Fruit fly (Drosophila melanogaster) whole organism, prepupa: Measurements from ENCODE around the gene CG34290.

Source experiments
- Blimp-1 ChIP-seq: fragments of 200-800 bp; sonication (Bioruptor generic); optimal IDR thresholded peaks from 3 replicates; lab custom pipeline; 2017; ENCODE audit warnings: missing biosample characterization, missing genetic modification characterization, mild to moderate bottlenecking, moderate library complexity, missing genetic modification reagents
- CG10631 ChIP-seq: fragments of 200-800 bp; sonication (Bioruptor generic); optimal IDR thresholded peaks from 2 replicates; lab custom pipeline; 2016; ENCODE audit warnings: missing biosample characterization, missing genetic modification characterization
- CG11762 ChIP-seq: fragments of 200-800 bp; sonication (Bioruptor generic); optimal IDR thresholded peaks from 3 replicates; lab custom pipeline; 2016; ENCODE audit warnings: missing biosample characterization, missing genetic modification characterization; ENCODE audit not compliant: insufficient read depth
- CG11902 ChIP-seq: fragments of 200-800 bp; sonication (Bioruptor generic); optimal IDR thresholded peaks from 3 replicates; lab custom pipeline; 2016; ENCODE audit warnings: missing biosample characterization, missing genetic modification characterization
- CG15336 ChIP-seq: fragments of 200-800 bp; sonication (Bioruptor generic); IDR thresholded peaks from 2 replicates; pipeline ENCODE4 v1.3.6; 2022; ENCODE audit warnings: missing biosample characterization, missing genetic modification characterization
- CG1621 ChIP-seq: fragments of 200-800 bp; sonication (Bioruptor generic); optimal IDR thresholded peaks from 3 replicates; lab custom pipeline; 2018; ENCODE audit warnings: missing biosample characterization, mild to moderate bottlenecking, missing genetic modification characterization
- CG16779 ChIP-seq: fragments of 200-800 bp; sonication (Bioruptor generic); optimal IDR thresholded peaks from 3 replicates; lab custom pipeline; 2017; ENCODE audit warnings: missing biosample characterization, mild to moderate bottlenecking, missing genetic modification characterization
- CG3032 ChIP-seq: fragments of 200-800 bp; optimal IDR thresholded peaks from 2 replicates; lab custom pipeline; 2019; ENCODE audit warnings: missing biosample characterization, mild to moderate bottlenecking, missing genetic modification characterization, moderate library complexity
- CG31627 ChIP-seq: fragments of 200-800 bp; sonication (Bioruptor generic); optimal IDR thresholded peaks from 3 replicates; lab custom pipeline; 2016; ENCODE audit warnings: missing biosample characterization, missing genetic modification characterization
- CG32006 ChIP-seq: fragments of 200-800 bp; sonication (Bioruptor generic); optimal IDR thresholded peaks from 3 replicates; lab custom pipeline; 2017; ENCODE audit warnings: missing biosample characterization, mild to moderate bottlenecking, missing genetic modification characterization
- CG34406 ChIP-seq: fragments of 200-800 bp; sonication (Bioruptor generic); optimal IDR thresholded peaks from 3 replicates; lab custom pipeline; 2016; ENCODE audit warnings: missing biosample characterization, missing genetic modification characterization
- CG4318 ChIP-seq: fragments of 200-800 bp; sonication (Bioruptor generic); optimal IDR thresholded peaks from 3 replicates; lab custom pipeline; 2017; ENCODE audit warnings: missing biosample characterization, mild to moderate bottlenecking, missing genetic modification characterization
- CG6163 ChIP-seq: fragments of 200-800 bp; sonication (Bioruptor generic); IDR thresholded peaks from 3 replicates; pipeline ENCODE4 v1.3.6; 2022; ENCODE audit warnings: missing biosample characterization, missing genetic modification characterization
- CG6792 ChIP-seq: fragments of 200-800 bp; sonication (Bioruptor generic); optimal IDR thresholded peaks from 3 replicates; lab custom pipeline; 2016; ENCODE audit warnings: missing biosample characterization, missing genetic modification characterization
- CG6808 ChIP-seq: fragments of 200-800 bp; sonication (Bioruptor generic); optimal IDR thresholded peaks from 3 replicates; lab custom pipeline; 2017; ENCODE audit warnings: missing biosample characterization, missing genetic modification characterization, mild to moderate bottlenecking, moderate library complexity, missing genetic modification reagents
- CG6854 ChIP-seq: fragments of 200-800 bp; sonication (Bioruptor generic); optimal IDR thresholded peaks from 2 replicates; lab custom pipeline; 2017; ENCODE audit warnings: missing biosample characterization, mild to moderate bottlenecking, missing genetic modification characterization
- CG7368 ChIP-seq: fragments of 200-800 bp; sonication (Bioruptor generic); optimal IDR thresholded peaks from 3 replicates; lab custom pipeline; 2016; ENCODE audit warnings: missing biosample characterization, missing genetic modification characterization
- CG8119 ChIP-seq: fragments of 200-800 bp; sonication (Bioruptor generic); IDR thresholded peaks from 3 replicates; pipeline ENCODE4 v1.3.6; 2022; ENCODE audit warnings: missing biosample characterization, missing genetic modification characterization
- CG8319 ChIP-seq: fragments of 200-800 bp; sonication (Bioruptor generic); optimal IDR thresholded peaks from 3 replicates; lab custom pipeline; 2016; ENCODE audit warnings: missing biosample characterization, missing genetic modification characterization
- CG8632 ChIP-seq: fragments of 200-800 bp; sonication (Bioruptor generic); optimal IDR thresholded peaks from 3 replicates; lab custom pipeline; 2016; ENCODE audit warnings: missing biosample characterization, missing genetic modification characterization
- CG9139 ChIP-seq: fragments of 200-800 bp; sonication (Bioruptor generic); optimal IDR thresholded peaks from 3 replicates; lab custom pipeline; 2017; ENCODE audit warnings: missing biosample characterization, mild to moderate bottlenecking, missing genetic modification characterization
- Eip75B ChIP-seq: fragments of 200-800 bp; sonication (Bioruptor generic); optimal IDR thresholded peaks from 3 replicates; lab custom pipeline; 2016; ENCODE audit warnings: missing biosample characterization, missing genetic modification characterization
- Eip78C ChIP-seq: fragments of 200-800 bp; sonication (Bioruptor generic); peaks from one replicate; lab custom pipeline; 2016; ENCODE audit warnings: missing biosample characterization, missing genetic modification characterization
- Eip93F ChIP-seq: fragments of 200-800 bp; sonication (Bioruptor generic); optimal IDR thresholded peaks from 2 replicates; lab custom pipeline; 2016; ENCODE audit warnings: missing biosample characterization, mild to moderate bottlenecking, missing genetic modification characterization
- Ets21C ChIP-seq: fragments of 200-800 bp; sonication (Bioruptor generic); optimal IDR thresholded peaks from 3 replicates; lab custom pipeline; 2016; ENCODE audit warnings: missing biosample characterization, missing genetic modification characterization
- Ets96B ChIP-seq: fragments of 200-800 bp; optimal IDR thresholded peaks from 2 replicates; lab custom pipeline; 2019; ENCODE audit warnings: missing biosample characterization, mild to moderate bottlenecking, missing genetic modification characterization, moderate library complexity
- Gug ChIP-seq: fragments of 200-800 bp; sonication (Bioruptor generic); IDR thresholded peaks from 2 replicates; pipeline ENCODE4 v1.3.6; 2022; ENCODE audit warnings: missing biosample characterization, missing genetic modification characterization
- Hr38 ChIP-seq: sonication (Bioruptor generic); optimal IDR thresholded peaks from 2 replicates; lab custom pipeline; 2016; ENCODE audit warnings: missing biosample characterization, missing genetic modification characterization
- Hr4 ChIP-seq: fragments of 200-800 bp; sonication (Bioruptor generic); optimal IDR thresholded peaks from 3 replicates; lab custom pipeline; 2016; ENCODE audit warnings: missing biosample characterization, missing genetic modification characterization
- Lpt ChIP-seq: fragments of 200-800 bp; sonication (Bioruptor generic); optimal IDR thresholded peaks from 3 replicates; lab custom pipeline; 2016; ENCODE audit warnings: missing biosample characterization, missing genetic modification characterization
- Met ChIP-seq: fragments of 200-800 bp; sonication (Bioruptor generic); optimal IDR thresholded peaks from 3 replicates; lab custom pipeline; 2016; ENCODE audit warnings: missing biosample characterization, missing genetic modification characterization
- OdsH ChIP-seq: fragments of 200-800 bp; sonication (Bioruptor generic); optimal IDR thresholded peaks from 3 replicates; lab custom pipeline; 2016; ENCODE audit warnings: missing biosample characterization, missing genetic modification characterization
- Sox14 ChIP-seq: fragments of 200-800 bp; sonication (Bioruptor generic); optimal IDR thresholded peaks from 3 replicates; lab custom pipeline; 2016; ENCODE audit warnings: missing biosample characterization, missing genetic modification characterization
- Sox15 ChIP-seq: fragments of 200-800 bp; sonication (Bioruptor generic); optimal IDR thresholded peaks from 3 replicates; lab custom pipeline; 2016; ENCODE audit warnings: missing biosample characterization, missing genetic modification characterization
- achi ChIP-seq: fragments of 200-800 bp; sonication (Bioruptor generic); optimal IDR thresholded peaks from 3 replicates; lab custom pipeline; 2016; ENCODE audit warnings: missing biosample characterization, missing genetic modification characterization
- acj6 ChIP-seq: fragments of 200-800 bp; sonication (Bioruptor generic); optimal IDR thresholded peaks from 3 replicates; lab custom pipeline; 2016; ENCODE audit warnings: missing biosample characterization, missing genetic modification characterization
- cyc ChIP-seq: fragments of 200-800 bp; sonication (Bioruptor generic); optimal IDR thresholded peaks from 3 replicates; lab custom pipeline; 2016; ENCODE audit warnings: missing biosample characterization, missing genetic modification characterization
- dac ChIP-seq: fragments of 200-800 bp; sonication (Bioruptor generic); optimal IDR thresholded peaks from 2 replicates; lab custom pipeline; 2017; ENCODE audit warnings: missing biosample characterization, mild to moderate bottlenecking, missing genetic modification characterization
- dsx ChIP-seq: fragments of 200-800 bp; optimal IDR thresholded peaks from 3 replicates; lab custom pipeline; 2019; ENCODE audit warnings: missing biosample characterization, mild to moderate bottlenecking, missing genetic modification characterization, moderate library complexity; ENCODE audit not compliant: poor library complexity, severe bottlenecking
- eg ChIP-seq: fragments of 200-800 bp; sonication (Bioruptor generic); IDR thresholded peaks from 3 replicates; pipeline ENCODE4 v1.3.6; 2022; ENCODE audit warnings: missing biosample characterization, missing genetic modification characterization
- esn ChIP-seq: fragments of 200-800 bp; sonication (Bioruptor generic); optimal IDR thresholded peaks from 2 replicates; lab custom pipeline; 2016; ENCODE audit warnings: missing biosample characterization, mild to moderate bottlenecking, missing genetic modification characterization, moderate library complexity
- fd59A ChIP-seq: fragments of 200-800 bp; sonication (Bioruptor generic); optimal IDR thresholded peaks from 2 replicates; lab custom pipeline; 2017; ENCODE audit warnings: missing biosample characterization, mild to moderate bottlenecking, missing genetic modification characterization, missing genetic modification reagents
- fd85E ChIP-seq: fragments of 200-800 bp; sonication (Bioruptor generic); optimal IDR thresholded peaks from 3 replicates; lab custom pipeline; 2016; ENCODE audit warnings: missing biosample characterization, missing genetic modification characterization
- fkh ChIP-seq: fragments of 200-800 bp; sonication (Bioruptor generic); optimal IDR thresholded peaks from 3 replicates; lab custom pipeline; 2017; ENCODE audit warnings: missing biosample characterization, mild to moderate bottlenecking, missing genetic modification characterization, moderate library complexity
- lz ChIP-seq: fragments of 200-800 bp; sonication (Bioruptor generic); optimal IDR thresholded peaks from 3 replicates; lab custom pipeline; 2016; ENCODE audit warnings: missing biosample characterization, missing genetic modification characterization
- pdm3 ChIP-seq: fragments of 200-800 bp; sonication (Bioruptor generic); optimal IDR thresholded peaks from 3 replicates; lab custom pipeline; 2016; ENCODE audit warnings: missing biosample characterization, missing genetic modification characterization
- salr ChIP-seq, 2 experiments: fragments of 200-800 bp; sonication (Bioruptor generic); optimal IDR thresholded peaks; 3 replicates each; lab custom pipeline; 2016 to 2018; ENCODE audit warnings: missing biosample characterization in 2 of 2, missing genetic modification characterization in 2 of 2, mild to moderate bottlenecking in 1 of 2
- spab ChIP-seq: fragments of 200-800 bp; sonication (Bioruptor generic); optimal IDR thresholded peaks from 2 replicates; lab custom pipeline; 2017; ENCODE audit warnings: missing biosample characterization, mild to moderate bottlenecking, missing genetic modification characterization, missing genetic modification reagents
- ss ChIP-seq, 2 experiments: fragments of 200-800 bp; sonication (Bioruptor generic); optimal IDR thresholded peaks; 2 replicates in 1 of 2; 3 replicates in 1 of 2; lab custom pipeline; 2017 to 2018; ENCODE audit warnings: mild to moderate bottlenecking in 2 of 2, missing biosample characterization in 2 of 2, missing genetic modification characterization in 2 of 2, moderate library complexity in 1 of 2
- svp ChIP-seq: fragments of 200-800 bp; sonication (Bioruptor generic); peaks from one replicate; lab custom pipeline; 2016; ENCODE audit warnings: missing biosample characterization, missing genetic modification characterization
- topi ChIP-seq: fragments of 200-800 bp; sonication (Bioruptor generic); optimal IDR thresholded peaks from 3 replicates; lab custom pipeline; 2016; ENCODE audit warnings: missing biosample characterization, missing genetic modification characterization
- vri ChIP-seq: fragments of 200-800 bp; sonication (Bioruptor generic); optimal IDR thresholded peaks from 3 replicates; lab custom pipeline; 2016; ENCODE audit warnings: missing biosample characterization, mild to moderate bottlenecking, missing genetic modification characterization

CG34290 gene

DNA sequence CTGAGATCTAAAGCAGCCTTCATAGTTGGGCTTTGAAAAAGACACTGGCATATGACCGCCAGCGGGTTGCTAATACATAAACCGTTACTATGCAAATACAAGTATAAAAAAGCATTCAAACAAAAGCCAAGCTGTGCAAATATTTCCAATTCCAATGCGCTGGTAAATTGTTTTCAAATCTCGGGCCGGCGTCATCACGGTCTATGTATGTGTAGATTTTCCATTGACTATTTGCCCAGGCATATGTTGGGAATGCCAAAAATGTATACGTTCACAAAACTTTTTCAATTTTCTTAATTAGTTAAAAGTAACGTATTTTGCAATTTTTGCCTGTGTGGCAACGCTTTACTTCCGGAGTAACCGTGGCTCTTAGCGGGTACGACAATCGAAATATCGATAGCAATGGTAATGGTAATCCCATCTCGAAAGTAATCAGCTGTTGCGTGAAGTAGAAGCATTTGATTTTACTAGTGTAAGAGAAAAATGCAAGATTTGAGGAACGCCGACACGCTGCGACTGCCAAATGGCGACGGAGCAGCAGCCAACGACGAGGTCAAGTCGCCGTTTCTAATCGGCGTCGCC is at the start of gene CG34290, which contains the start of gene Uck:
TSS of gene CG34290 (minus strand) at position 51 of the 582 bp plus-strand sequence.
TSS of gene Uck (plus strand) at position 405 of the 582 bp plus-strand sequence.
- TF ChIP-seq CG11762 (GFP tag; lab: Kevin White, UChicago), result peak; percentile 18
- peak; percentile 75 for TF ChIP-seq svp (GFP tag; lab: Kevin White, UChicago)
- peak; percentile 6 for TF ChIP-seq CG11902 (GFP tag; lab: Kevin White, UChicago)
- TF ChIP-seq esn (GFP tag; lab: Kevin White, UChicago), result peak; percentile 74
- peak; percentile 48 for TF ChIP-seq CG6792 (GFP tag; lab: Kevin White, UChicago)
- TF ChIP-seq fkh (GFP tag; lab: Kevin White, UChicago), result peak; percentile 79
- TF ChIP-seq CG6163 (GFP tag; lab: Robert Waterston, UW), result peak; percentile 75
- peak; percentile 14 for TF ChIP-seq achi (GFP tag; lab: Kevin White, UChicago)
- TF ChIP-seq CG6854 (GFP tag; lab: Kevin White, UChicago), result peak; percentile 53
- TF ChIP-seq acj6 (GFP tag; lab: Kevin White, UChicago), result peak; percentile 46
- TF ChIP-seq CG7368, result peak; percentile 40
- peak; percentile 35 for TF ChIP-seq CG34406 (GFP tag; lab: Kevin White, UChicago)
- no peak for TF ChIP-seq pdm3 (GFP tag; lab: Kevin White, UChicago)
- peak; percentile 33 for TF ChIP-seq spab (GFP tag; lab: Kevin White, UChicago)
- peak; percentile 6 for TF ChIP-seq CG10631 (GFP tag; lab: Kevin White, UChicago)
- TF ChIP-seq CG1621, result peak; percentile 65
- TF ChIP-seq dac (GFP tag; lab: Kevin White, UChicago), result no peak
- TF ChIP-seq Met (GFP tag; lab: Kevin White, UChicago), result no peak
- no peak for TF ChIP-seq Gug
- TF ChIP-seq Ets96B (tag; lab: Kevin White, UChicago), result peak; percentile 28
- no peak for TF ChIP-seq CG8119 (GFP tag; lab: Robert Waterston, UW)
- no peak for TF ChIP-seq Eip93F
- TF ChIP-seq CG31627 (GFP tag; lab: Kevin White, UChicago), result peak; percentile 51
- TF ChIP-seq topi (GFP tag; lab: Kevin White, UChicago), result peak; percentile 62
- peak; percentile 60 for TF ChIP-seq cyc (GFP tag; lab: Kevin White, UChicago)
- TF ChIP-seq Eip75B (GFP tag; lab: Kevin White, UChicago), result peak; percentile 50
- TF ChIP-seq Lpt (GFP tag; lab: Kevin White, UChicago), result no peak
- TF ChIP-seq CG32006 (GFP tag; lab: Kevin White, UChicago), result no peak
- peak; percentile 27 for TF ChIP-seq fd59A (GFP tag; lab: Kevin White, UChicago)
- peak; percentile 51 for TF ChIP-seq CG6808 (GFP tag; lab: Kevin White, UChicago)
- TF ChIP-seq CG15336, result no peak
- TF ChIP-seq Eip78C (GFP tag; lab: Kevin White, UChicago), result peak; percentile 76
- peak; percentile 27 for TF ChIP-seq CG8632 (GFP tag; lab: Kevin White, UChicago)
- TF ChIP-seq dsx, result peak; percentile 34
- no peak for TF ChIP-seq fd85E (GFP tag; lab: Kevin White, UChicago)
- no peak for TF ChIP-seq Ets21C (GFP tag; lab: Kevin White, UChicago)
- peak; percentile 52 for TF ChIP-seq Sox14
- peak; percentile 54 for TF ChIP-seq vri
- peak; percentile 61 for TF ChIP-seq CG9139
- TF ChIP-seq lz (GFP tag; lab: Kevin White, UChicago), result peak; percentile 66
- TF ChIP-seq eg (GFP tag; lab: Robert Waterston, UW), result peak; percentile 56
- TF ChIP-seq ss (GFP tag; optimal IDR thresholded peaks at IDR 0.05; lab: Kevin White, UChicago), result peak in 1 of 2 experiments; percentile 73
- peak; percentile 14 for TF ChIP-seq Hr4 (GFP tag; lab: Kevin White, UChicago)
- no peak for TF ChIP-seq Hr38 (GFP tag; lab: Kevin White, UChicago)
- peak; percentile 53 for TF ChIP-seq OdsH (GFP tag; lab: Kevin White, UChicago)
- peak in 1 of 2 experiments; percentile 74 for TF ChIP-seq salr (GFP tag; optimal IDR thresholded peaks at IDR 0.05; lab: Kevin White, UChicago)
- TF ChIP-seq CG16779 (tag; lab: Kevin White, UChicago), result no peak
- no peak for TF ChIP-seq CG4318 (GFP tag; lab: Kevin White, UChicago)
- no peak for TF ChIP-seq CG8319 (GFP tag; lab: Kevin White, UChicago)
- TF ChIP-seq Blimp-1 (GFP tag; lab: Kevin White, UChicago), result peak; percentile 41
- TF ChIP-seq Sox15 (GFP tag; lab: Kevin White, UChicago), result no peak
- peak; percentile 39 for TF ChIP-seq CG3032 (tag; lab: Kevin White, UChicago)
